Fruit fly (Drosophila melanogaster) Kc167 (cell line): ENCODE results near the gene Hrb27C.

Experiments
- Myc ChIP-seq: fragments of >200 bp; optimal IDR thresholded peaks from 2 replicates; lab custom pipeline; 2017; ENCODE audit warnings: missing external identifiers
- insv ChIP-seq: fragments of >200 bp; optimal IDR thresholded peaks from 3 replicates; lab custom pipeline; 2018; ENCODE audit warnings: missing external identifiers
- psq ChIP-seq: fragments of >200 bp; optimal IDR thresholded peaks from 2 replicates; lab custom pipeline; 2017; ENCODE audit warnings: missing external identifiers

- TF ChIP-seq Myc (lab: Kevin White, UChicago) (no peak), psq (no peak), insv (lab: Kevin White, UChicago) (no peak)
Measured at dm6 chr2L:6939698-6940097, 19.2 kb downstream of the Hrb27C start.
